Worm (Caenorhabditis elegans): Measurements from ENCODE around the gene clh-6.

clh-6 gene

ce11 chrV:12095865-12096264 lies 32.7 kb upstream of the clh-6 start, which contains the start of gene nhr-207:
nhr-207 (plus strand) TSS chrV:12096146.
- TF ChIP-seq pax-1 (tag; optimal IDR thresholded peaks at IDR 0.05) (no peak), unc-55 (GFP tag; optimal IDR thresholded peaks at IDR 0.05) (no peak), gmeb-2 (tag; optimal IDR thresholded peaks at IDR 0.05) (no peak)

DNA sequence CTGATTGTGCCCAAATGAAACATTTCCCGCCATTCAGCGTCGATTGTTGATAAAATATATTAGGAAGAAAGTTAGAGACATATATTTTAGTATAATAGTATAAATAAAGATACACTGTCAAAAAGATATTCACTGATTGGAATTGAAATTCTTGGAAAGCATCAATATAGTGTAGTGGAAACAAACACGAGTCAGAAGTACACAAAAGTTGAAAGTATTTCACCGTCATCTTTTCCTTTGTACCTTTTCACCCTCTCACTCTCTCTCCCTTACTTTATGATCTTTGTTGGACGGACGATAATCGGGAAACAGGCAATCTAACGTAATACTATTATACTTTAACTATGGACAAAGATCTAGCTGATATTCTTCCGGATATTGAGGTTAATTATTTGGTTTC lies 30.9 kb upstream of the clh-6 start, which contains the start of gene nhr-208:
TSS of gene nhr-208 (plus strand) at position 288 of the 400 bp plus-strand sequence.
- TF ChIP-seq pax-1 (tag; optimal IDR thresholded peaks at IDR 0.05): no peak
- TF ChIP-seq fax-1 (tag; optimal IDR thresholded peaks at IDR 0.05): no peak
- TF ChIP-seq sox-2 (GFP tag; IDR thresholded peaks at IDR 0.05): no peak

DNA sequence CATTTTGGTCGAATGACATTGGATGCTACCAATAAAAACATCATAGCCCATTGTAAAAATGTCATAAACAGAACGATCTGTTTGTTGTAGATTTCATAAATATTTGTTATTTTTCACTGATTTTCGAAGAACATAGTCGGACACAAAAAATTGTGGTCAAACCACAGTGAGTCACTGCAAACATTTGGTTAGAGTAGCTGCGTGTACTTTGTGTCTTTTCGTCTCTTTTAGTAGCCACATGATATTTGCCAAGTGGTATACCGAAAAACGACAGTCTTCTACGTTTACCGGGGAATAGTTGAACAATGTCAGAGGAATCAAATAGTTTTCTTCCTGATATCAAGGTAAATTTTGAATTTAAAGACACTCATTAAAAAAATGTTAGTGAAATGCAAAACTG lies 28.6 kb upstream of the clh-6 start, which contains the start of gene nhr-206:
TSS of gene nhr-206 (plus strand) at position 248 of the 400 bp plus-strand sequence.
- TF ChIP-seq rnt-1 (tag; optimal IDR thresholded peaks at IDR 0.05) (no peak), odd-2 (tag; optimal IDR thresholded peaks at IDR 0.05) (no peak), ceh-19 (GFP tag; optimal IDR thresholded peaks at IDR 0.05) (no peak), fax-1 (tag; optimal IDR thresholded peaks at IDR 0.05) (no peak), nfya-1 (tag; optimal IDR thresholded peaks at IDR 0.05) (no peak), K09A11.1 (tag; optimal IDR thresholded peaks at IDR 0.05; ENCODE audit: insufficient read depth) (no peak), ceh-6 (GFP tag; optimal IDR thresholded peaks at IDR 0.05) (no peak), pros-1 (tag; optimal IDR thresholded peaks at IDR 0.05) (no peak), ceh-24 (tag; optimal IDR thresholded peaks at IDR 0.05) (no peak), elt-2 (tag; optimal IDR thresholded peaks at IDR 0.05) (no peak), C08G9.2 (tag; optimal IDR thresholded peaks at IDR 0.05) (no peak), hlh-6 (tag; optimal IDR thresholded peaks at IDR 0.05) (no peak), npax-4 (tag; optimal IDR thresholded peaks at IDR 0.05) (no peak), nhr-232 (tag; optimal IDR thresholded peaks at IDR 0.05) (no peak), ceh-18 (tag; optimal IDR thresholded peaks at IDR 0.05) (no peak), hlh-15 (tag; optimal IDR thresholded peaks at IDR 0.05) (no peak), K02D7.2 (tag; optimal IDR thresholded peaks at IDR 0.05) (no peak), gmeb-2 (tag; optimal IDR thresholded peaks at IDR 0.05) (no peak), ceh-31 (tag; optimal IDR thresholded peaks at IDR 0.05) (no peak), unc-3 (GFP tag; conservative IDR thresholded peaks at IDR 0.05) (no peak), unc-3 (tag; optimal IDR thresholded peaks at IDR 0.05) (no peak)

- TF ChIP-seq ceh-30 (tag; optimal IDR thresholded peaks at IDR 0.05): no peak
- no peak for TF ChIP-seq pros-1 (tag; optimal IDR thresholded peaks at IDR 0.05)
- no peak for TF ChIP-seq ceh-9 (tag; optimal IDR thresholded peaks at IDR 0.05)
Observed at ce11 chrV:12088773-12089172, 25.6 kb upstream of the clh-6 start, which contains the start of gene R07B7.12. R07B7.12 (plus strand) TSS chrV:12089073.

DNA sequence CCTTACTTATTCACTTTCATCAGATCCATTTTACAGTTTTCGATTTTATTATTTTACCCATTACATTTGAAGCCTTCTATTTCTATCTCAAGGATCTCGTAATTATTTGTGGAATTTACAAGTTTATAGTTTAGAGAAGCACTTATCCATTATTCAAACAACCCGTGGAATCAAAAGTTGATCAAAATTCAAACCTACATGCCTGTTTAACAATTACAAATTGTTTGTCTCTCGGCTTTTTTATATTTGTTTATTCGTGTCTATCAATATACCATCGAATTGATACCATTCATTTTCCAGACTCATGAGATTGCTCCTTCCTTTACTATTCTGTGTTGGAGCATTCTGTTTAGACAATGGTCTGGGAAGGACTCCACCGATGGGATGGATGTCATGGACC lies 23.8 kb upstream of the clh-6 start, which contains the start of gene gana-1:
TSS of gene gana-1 (plus strand) at position 301 of the 400 bp plus-strand sequence.
- TF ChIP-seq zip-5 (tag; optimal IDR thresholded peaks at IDR 0.05): no peak
- TF ChIP-seq ztf-16 (tag; optimal IDR thresholded peaks at IDR 0.05): no peak
- no peak for TF ChIP-seq hlh-8 (tag; optimal IDR thresholded peaks at IDR 0.05)
- no peak for TF ChIP-seq fkh-6 (tag; optimal IDR thresholded peaks at IDR 0.05)
- no peak for TF ChIP-seq ceh-34 (tag; optimal IDR thresholded peaks at IDR 0.05)
- no peak for TF ChIP-seq nhr-232 (tag; optimal IDR thresholded peaks at IDR 0.05)
- TF ChIP-seq pag-3 (tag; optimal IDR thresholded peaks at IDR 0.05; ENCODE audit: borderline replicate concordance): no peak
- TF ChIP-seq npax-4 (tag; optimal IDR thresholded peaks at IDR 0.05): no peak
- TF ChIP-seq ceh-14 (tag; optimal IDR thresholded peaks at IDR 0.05): no peak
- TF ChIP-seq hlh-15 (tag; optimal IDR thresholded peaks at IDR 0.05): no peak
- TF ChIP-seq dve-1 (tag; optimal IDR thresholded peaks at IDR 0.05): no peak
- TF ChIP-seq ttx-3 (tag; optimal IDR thresholded peaks at IDR 0.05): no peak
- no peak for TF ChIP-seq hlh-30 (tag; optimal IDR thresholded peaks at IDR 0.05; ENCODE audit: insufficient read depth)
- no peak for TF ChIP-seq syd-9 (tag; optimal IDR thresholded peaks at IDR 0.05)
- TF ChIP-seq fkh-10 (GFP tag; optimal IDR thresholded peaks at IDR 0.05): no peak
- TF ChIP-seq sox-4 (tag; optimal IDR thresholded peaks at IDR 0.05): no peak
